Worm (Caenorhabditis elegans) whole organism, L1 larva: ENCODE measurements around the gene F11D5.5.

Source experiments
- elt-2 ChIP-seq: sonication (generic microtip); optimal IDR thresholded peaks from 2 replicates; lab custom pipeline; 2016; ENCODE audit warnings: missing genetic modification characterization, mild to moderate bottlenecking, inconsistent platforms, missing compliant biosample characterization, missing genetic modification reagents
- lin-39 ChIP-seq: fragments of 150-350 bp; optimal IDR thresholded peaks from 2 replicates; lab custom pipeline; 2014; ENCODE audit warnings: missing biosample characterization, missing genetic modification reagents, missing genetic modification characterization
- lir-3 ChIP-seq: sonication (generic microtip); optimal IDR thresholded peaks from 2 replicates; lab custom pipeline; 2016; ENCODE audit warnings: mild to moderate bottlenecking, missing genetic modification characterization, moderate library complexity, missing compliant biosample characterization; ENCODE audit not compliant: poor library complexity
- pax-3 ChIP-seq: fragments of 200-800 bp; sonication (Bioruptor generic); optimal IDR thresholded peaks from 2 replicates; lab custom pipeline; 2018; ENCODE audit warnings: mild to moderate bottlenecking, missing genetic modification characterization, moderate library complexity, missing compliant biosample characterization
- snu-23 ChIP-seq: sonication (generic microtip); optimal IDR thresholded peaks from 2 replicates; lab custom pipeline; 2016; ENCODE audit warnings: missing genetic modification characterization, missing compliant biosample characterization

ce11 chrX:3350306-3350705 lies 48.4 kb downstream of the F11D5.5 start, which contains the start of gene nspg-4:
- no peak for TF ChIP-seq pax-3
- no peak for TF ChIP-seq elt-2
- TF ChIP-seq lin-39 (tag; lab: Kevin White, UChicago): no peak
- no peak for TF ChIP-seq lir-3
- no peak for TF ChIP-seq snu-23 (GFP tag; lab: Kevin White, UChicago)
